Fruit fly (Drosophila melanogaster): ENCODE measurements around the gene pths.

Gene pths

DNA sequence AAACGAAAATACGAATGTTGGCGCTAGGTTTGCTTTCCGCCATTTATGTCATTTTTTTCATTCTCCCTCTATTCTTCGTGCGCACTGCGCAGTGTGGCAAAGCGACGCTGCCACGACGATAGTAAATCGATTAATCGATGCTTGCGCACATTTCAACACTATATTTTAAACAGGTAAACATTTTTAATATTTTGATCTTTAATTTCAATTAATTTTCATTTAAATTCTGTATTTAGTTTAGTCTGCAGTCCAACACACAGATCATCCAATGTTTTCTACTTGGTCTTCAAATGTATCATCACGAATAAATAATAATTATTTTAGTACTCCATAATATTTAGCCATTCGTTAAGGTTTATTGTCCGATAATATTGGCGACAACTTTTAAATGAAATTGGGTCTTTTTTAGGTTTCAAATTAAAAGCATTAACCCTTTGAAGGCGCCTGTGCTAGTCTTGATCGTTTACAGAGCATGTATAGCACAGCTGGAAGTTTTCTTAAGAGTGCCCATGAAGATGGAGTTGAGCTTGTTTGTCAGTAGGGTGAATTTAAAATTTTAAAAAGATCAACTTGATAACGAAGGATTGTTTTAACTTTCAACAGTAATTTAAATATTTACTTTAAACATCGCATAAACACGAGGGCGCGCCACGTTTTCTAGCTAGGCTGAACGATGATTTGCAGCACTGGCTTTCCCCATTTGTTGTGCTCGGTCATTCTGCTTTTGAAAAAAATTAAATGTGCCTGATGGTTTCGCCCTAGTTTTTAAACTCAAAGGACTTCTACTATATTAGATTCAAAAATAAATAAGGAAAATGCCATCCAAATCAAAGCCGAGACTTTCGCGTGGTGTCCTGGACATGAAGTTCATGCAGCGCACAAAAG, 13.4 kb downstream of the pths start, which contains the start of the genes Mpp6 and E2f2 (continued):
- TF ChIP-seq Nf-YB (GFP tag; optimal IDR thresholded peaks at IDR 0.05) (no peak), Lpt (GFP tag; optimal IDR thresholded peaks at IDR 0.05) (no peak), jumu (GFP tag; optimal IDR thresholded peaks at IDR 0.05) (no peak), tgo (GFP tag; IDR thresholded peaks at IDR 0.05) (peak; percentile 14; the same call in 1 of the 3 replicates), CG17912 (GFP tag; optimal IDR thresholded peaks at IDR 0.05) (no peak), CG10543 (GFP tag; optimal IDR thresholded peaks at IDR 0.05) (no peak), usp (GFP tag; optimal IDR thresholded peaks at IDR 0.05) (no peak), phol (tag; optimal IDR thresholded peaks at IDR 0.05) (peak; percentile 92), Hr78 (GFP tag; optimal IDR thresholded peaks at IDR 0.05) (no peak), Gug (GFP tag; IDR thresholded peaks at IDR 0.05) (peak; percentile 58; the same call in 2 of the 4 replicates), pho (GFP tag; optimal IDR thresholded peaks at IDR 0.05) (peak; percentile 41), CG9215 (GFP tag; IDR thresholded peaks at IDR 0.05) (no peak), NFAT (GFP tag; IDR thresholded peaks at IDR 0.05) (peak; percentile 81), sob (GFP tag; IDR thresholded peaks at IDR 0.05) (peak; percentile 86), CG30020 (tag; optimal IDR thresholded peaks at IDR 0.05) (peak; percentile 29), Ravus (GFP tag; IDR thresholded peaks at IDR 0.05) (no peak), fu2 (GFP tag; optimal IDR thresholded peaks at IDR 0.05) (no peak), stwl (tag; optimal IDR thresholded peaks at IDR 0.05) (peak; percentile 46), Myb (GFP tag; optimal IDR thresholded peaks at IDR 0.05) (peak; percentile 33), jing (GFP tag; optimal IDR thresholded peaks at IDR 0.05) (no peak), aop (GFP tag; IDR thresholded peaks at IDR 0.05) (no peak), Drgx (GFP tag; IDR thresholded peaks at IDR 0.05) (no peak), CG14014 (GFP tag; IDR thresholded peaks at IDR 0.05) (0 out of 2 replicates have a peak, but pooled peaks have one; percentile 9), CG9817 (tag; optimal IDR thresholded peaks at IDR 0.05) (peak; percentile 21), Dref (GFP tag; IDR thresholded peaks at IDR 0.05) (peak; percentile 87), CG11093 (GFP tag; IDR thresholded peaks at IDR 0.05) (no peak), Lim3 (GFP tag; IDR thresholded peaks at IDR 0.05) (no peak), CG4707 (GFP tag; optimal IDR thresholded peaks at IDR 0.05) (no peak), CG34422 (GFP tag; IDR thresholded peaks at IDR 0.05) (no peak), CG6791 (GFP tag; IDR thresholded peaks at IDR 0.05; ENCODE audit: partially characterized antibody) (peak; percentile 89), Dek (tag; optimal IDR thresholded peaks at IDR 0.05) (no peak), sisA (GFP tag; IDR thresholded peaks at IDR 0.05) (peak; percentile 38), corto (GFP tag; optimal IDR thresholded peaks at IDR 0.05) (no peak), CG18619 (GFP tag; optimal IDR thresholded peaks at IDR 0.05) (peak; percentile 36), stc (GFP tag; IDR thresholded peaks at IDR 0.05) (no peak), CG10267 (tag; optimal IDR thresholded peaks at IDR 0.05) (peak; percentile 95), ftz-f1 (GFP tag; optimal IDR thresholded peaks at IDR 0.05) (no peak), CG6813 (GFP tag; optimal IDR thresholded peaks at IDR 0.05) (no peak), CG4730 (GFP tag; IDR thresholded peaks at IDR 0.05) (no peak), CG7556 (GFP tag; optimal IDR thresholded peaks at IDR 0.05) (peak; percentile 33), CkIIα-i1 (GFP tag; IDR thresholded peaks at IDR 0.05) (no peak), Kr (GFP tag; optimal IDR thresholded peaks at IDR 0.05) (no peak), inv (GFP tag; IDR thresholded peaks at IDR 0.05; ENCODE audit: partially characterized antibody) (peak; percentile 78), CG17568 (GFP tag; optimal IDR thresholded peaks at IDR 0.05) (no peak), Ptx1 (GFP tag; IDR thresholded peaks at IDR 0.05) (no peak), repo (GFP tag; optimal IDR thresholded peaks at IDR 0.05) (no peak), Awh (GFP tag; IDR thresholded peaks at IDR 0.05) (no peak), D (optimal IDR thresholded peaks at IDR 0.05) (no peak), D (GFP tag; optimal IDR thresholded peaks at IDR 0.05) (no peak), CG7963 (GFP tag; IDR thresholded peaks at IDR 0.05; ENCODE audit: partially characterized antibody) (peak; percentile 88)
